Worm (Caenorhabditis elegans) whole organism, L2 larva: ENCODE measurements around the gene C17H12.37.

Experiments used
- ama-1 ChIP-seq: fragments of 150-350 bp; optimal IDR thresholded peaks from 2 replicates; lab custom pipeline; 2018; ENCODE audit warnings: inconsistent platforms
- nhr-237 ChIP-seq: fragments of 150-350 bp; optimal IDR thresholded peaks from 2 replicates; lab custom pipeline; 2014; ENCODE audit warnings: missing biosample characterization, missing genetic modification characterization
- ztf-1 ChIP-seq: fragments of 200-800 bp; sonication (Bioruptor generic); conservative IDR thresholded peaks from 2 replicates; pipeline ENCODE4 v1.3.6; 2022; ENCODE audit warnings: missing genetic modification characterization, missing compliant biosample characterization

DNA sequence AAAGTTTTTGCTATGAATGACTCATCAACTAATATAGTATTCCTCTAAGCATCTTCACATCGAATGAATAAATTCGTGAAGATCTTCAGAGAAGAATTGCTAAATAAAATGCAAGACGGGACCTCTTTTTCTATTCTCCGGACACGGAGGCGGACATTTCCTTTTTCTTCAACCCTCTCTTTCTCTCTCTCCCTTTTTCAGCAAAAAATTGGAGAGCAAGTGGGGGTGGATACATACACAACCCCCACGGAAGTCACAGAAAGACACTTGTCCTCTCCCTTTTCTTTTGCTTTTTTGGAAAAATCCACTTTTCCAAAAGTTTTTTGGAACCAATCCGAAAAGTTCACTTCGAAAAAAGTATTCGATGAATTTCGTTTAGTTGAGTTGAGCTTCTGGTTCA, 29.8 kb downstream of the C17H12.37 start:
- TF ChIP-seq ama-1 (lab: Kevin White, UChicago) (no peak), ztf-1 (GFP tag; lab: Robert Waterston, UW) (no peak), nhr-237 (tag; lab: Kevin White, UChicago) (no peak)
